Fruit fly (Drosophila melanogaster): ENCODE data around the gene Osi20.

Osi20 gene

dm6 chr3R:6351696-6352378 is 11.9 kb downstream of the Osi20 start:
- TF ChIP-seq psq (optimal IDR thresholded peaks at IDR 0.05): no peak
- no peak for TF ChIP-seq Sin3A (optimal IDR thresholded peaks at IDR 0.05)
- no peak for TF ChIP-seq insv (optimal IDR thresholded peaks at IDR 0.05)
- no peak for TF ChIP-seq ttk (optimal IDR thresholded peaks at IDR 0.05)
- TF ChIP-seq h (optimal IDR thresholded peaks at IDR 0.05): no peak
- TF ChIP-seq Myc (optimal IDR thresholded peaks at IDR 0.05): no peak

dm6 chr3R:6352436-6352835 is 12.5 kb downstream of the Osi20 start:
- TF ChIP-seq insv (optimal IDR thresholded peaks at IDR 0.05) (no peak), Myc (optimal IDR thresholded peaks at IDR 0.05) (no peak), psq (optimal IDR thresholded peaks at IDR 0.05) (no peak), ttk (optimal IDR thresholded peaks at IDR 0.05) (no peak), h (optimal IDR thresholded peaks at IDR 0.05) (no peak), Sin3A (optimal IDR thresholded peaks at IDR 0.05) (no peak)

dm6 chr3R:6352893-6353623 is 13.2 kb downstream of the Osi20 start:
- TF ChIP-seq insv (optimal IDR thresholded peaks at IDR 0.05) (no peak), ttk (optimal IDR thresholded peaks at IDR 0.05) (no peak), h (optimal IDR thresholded peaks at IDR 0.05) (no peak), psq (optimal IDR thresholded peaks at IDR 0.05) (no peak), Sin3A (optimal IDR thresholded peaks at IDR 0.05) (no peak), Myc (optimal IDR thresholded peaks at IDR 0.05) (no peak)

- TF ChIP-seq insv (optimal IDR thresholded peaks at IDR 0.05) (no peak), ttk (optimal IDR thresholded peaks at IDR 0.05) (no peak), psq (optimal IDR thresholded peaks at IDR 0.05) (no peak), h (optimal IDR thresholded peaks at IDR 0.05) (no peak), Myc (optimal IDR thresholded peaks at IDR 0.05) (no peak), Sin3A (optimal IDR thresholded peaks at IDR 0.05) (no peak)
Observed at dm6 chr3R:6353624-6354352, 13.9 kb downstream of the Osi20 start.

- TF ChIP-seq ttk (optimal IDR thresholded peaks at IDR 0.05) (no peak), Myc (optimal IDR thresholded peaks at IDR 0.05) (no peak), insv (optimal IDR thresholded peaks at IDR 0.05) (no peak), Sin3A (optimal IDR thresholded peaks at IDR 0.05) (no peak), h (optimal IDR thresholded peaks at IDR 0.05) (no peak), psq (optimal IDR thresholded peaks at IDR 0.05) (no peak)
Observed at dm6 chr3R:6354408-6354807, 14.5 kb downstream of the Osi20 start.

dm6 chr3R:6368100-6368499 is 28.2 kb downstream of the Osi20 start, which contains the start of gene CG42724:
TSS of gene CG42724 (minus strand) at chr3R:6368288.
- TF ChIP-seq h (optimal IDR thresholded peaks at IDR 0.05) (no peak), Sin3A (optimal IDR thresholded peaks at IDR 0.05) (no peak), insv (optimal IDR thresholded peaks at IDR 0.05) (no peak), psq (optimal IDR thresholded peaks at IDR 0.05) (peak; percentile 18), Myc (optimal IDR thresholded peaks at IDR 0.05) (no peak)

- TF ChIP-seq insv (optimal IDR thresholded peaks at IDR 0.05) (no peak), Myc (optimal IDR thresholded peaks at IDR 0.05) (no peak)
Observed at dm6 chr3R:6368550-6369238, 28.8 kb downstream of the Osi20 start, which contains the start of gene CG10286. TSS of gene CG10286 (plus strand) at chr3R:6368965.

- TF ChIP-seq insv (optimal IDR thresholded peaks at IDR 0.05) (no peak), Sin3A (optimal IDR thresholded peaks at IDR 0.05) (no peak), psq (optimal IDR thresholded peaks at IDR 0.05) (no peak), ttk (optimal IDR thresholded peaks at IDR 0.05) (no peak), h (optimal IDR thresholded peaks at IDR 0.05) (no peak), Myc (optimal IDR thresholded peaks at IDR 0.05) (no peak)
Observed at dm6 chr3R:6373512-6374306, 33.8 kb downstream of the Osi20 start.

- no peak for TF ChIP-seq psq (optimal IDR thresholded peaks at IDR 0.05)
- no peak for TF ChIP-seq insv (optimal IDR thresholded peaks at IDR 0.05)
- TF ChIP-seq Myc (optimal IDR thresholded peaks at IDR 0.05): no peak
- TF ChIP-seq Sin3A (optimal IDR thresholded peaks at IDR 0.05): no peak
- TF ChIP-seq ttk (optimal IDR thresholded peaks at IDR 0.05): no peak
- no peak for TF ChIP-seq h (optimal IDR thresholded peaks at IDR 0.05)
Observed at dm6 chr3R:6374307-6374574, 34.3 kb downstream of the Osi20 start, which contains the start of gene CG42564. TSS of gene CG42564 (plus strand) at chr3R:6374475.

dm6 chr3R:6375944-6376343 is 36.0 kb downstream of the Osi20 start, which contains the start of gene CRAT:
TSS of gene CRAT (minus strand) at chr3R:6376044.
- TF ChIP-seq ttk (optimal IDR thresholded peaks at IDR 0.05): no peak
- no peak for TF ChIP-seq insv (optimal IDR thresholded peaks at IDR 0.05)
- TF ChIP-seq Myc (optimal IDR thresholded peaks at IDR 0.05): no peak
- TF ChIP-seq h (optimal IDR thresholded peaks at IDR 0.05): no peak
- TF ChIP-seq psq (optimal IDR thresholded peaks at IDR 0.05): no peak
- TF ChIP-seq Sin3A (optimal IDR thresholded peaks at IDR 0.05): no peak

- TF ChIP-seq Sin3A (optimal IDR thresholded peaks at IDR 0.05) (no peak), insv (optimal IDR thresholded peaks at IDR 0.05) (no peak), Myc (optimal IDR thresholded peaks at IDR 0.05) (no peak), ttk (optimal IDR thresholded peaks at IDR 0.05) (no peak), h (optimal IDR thresholded peaks at IDR 0.05) (no peak), psq (optimal IDR thresholded peaks at IDR 0.05) (no peak)
Observed at dm6 chr3R:6377497-6377896, 37.6 kb downstream of the Osi20 start, which contains the start of gene CG42537. TSS of gene CG42537 (plus strand) at chr3R:6377797.
